Worm (Caenorhabditis elegans) whole organism, L1 larva: ENCODE results near the gene nhr-213.
A peak's percentile ranks its signal among the peaks of the same experiment; 100 is the strongest.

ENCODE experiments used
- C04F5.9 ChIP-seq: sonication (generic microtip); optimal IDR thresholded peaks from 2 replicates; lab custom pipeline; 2016; ENCODE audit warnings: missing genetic modification characterization, missing compliant biosample characterization
- C16A3.4 ChIP-seq: fragments of 150-350 bp; optimal IDR thresholded peaks from 2 replicates; lab custom pipeline; 2014; ENCODE audit warnings: missing biosample characterization, missing genetic modification characterization
- C34B4.2 ChIP-seq: sonication (generic microtip); optimal IDR thresholded peaks from 2 replicates; lab custom pipeline; 2017; ENCODE audit warnings: mild to moderate bottlenecking, missing genetic modification characterization, missing compliant biosample characterization
- ama-1 ChIP-seq: fragments of 150-350 bp; optimal IDR thresholded peaks from 2 replicates; lab custom pipeline; 2014
- blmp-1 ChIP-seq: fragments of 150-350 bp; optimal IDR thresholded peaks from 2 replicates; lab custom pipeline; 2014; ENCODE audit warnings: missing biosample characterization, missing genetic modification characterization
- ceh-63 ChIP-seq: fragments of 200-800 bp; sonication (Bioruptor generic); optimal IDR thresholded peaks from 2 replicates; lab custom pipeline; 2018; ENCODE audit warnings: mild to moderate bottlenecking, missing genetic modification characterization, missing compliant biosample characterization
- ceh-82 ChIP-seq, 3 experiments: fragments of 150-350 bp in 1 of 3; sonication (generic microtip) in 2 of 3; optimal IDR thresholded peaks; 2 replicates each; lab custom pipeline; 2014 to 2017; ENCODE audit warnings: missing biosample characterization in 3 of 3, missing genetic modification characterization in 3 of 3
- ceh-90 ChIP-seq: sonication (generic microtip); optimal IDR thresholded peaks from 2 replicates; lab custom pipeline; 2016; ENCODE audit warnings: missing genetic modification characterization, missing compliant biosample characterization
- ces-1 ChIP-seq: fragments of 150-350 bp; optimal IDR thresholded peaks from 2 replicates; lab custom pipeline; 2014; ENCODE audit warnings: missing biosample characterization, missing genetic modification reagents, missing genetic modification characterization
- elt-2 ChIP-seq: sonication (generic microtip); optimal IDR thresholded peaks from 2 replicates; lab custom pipeline; 2016; ENCODE audit warnings: missing genetic modification characterization, mild to moderate bottlenecking, inconsistent platforms, missing compliant biosample characterization, missing genetic modification reagents
- elt-3 ChIP-seq, 6 experiments: fragments of 150-350 bp in 1 of 6; sonication (generic microtip); optimal IDR thresholded peaks; 2 replicates each; lab custom pipeline; 2017 to 2018; ENCODE audit warnings: missing biosample characterization in 6 of 6, missing genetic modification characterization in 6 of 6, inconsistent platforms in 1 of 6
- ets-5 ChIP-seq: fragments of 200-800 bp; sonication (Bioruptor generic); IDR thresholded peaks from 2 replicates; pipeline ENCODE4 v1.3.6; 2022; ENCODE audit warnings: missing genetic modification characterization, missing compliant biosample characterization
- fkh-10 ChIP-seq: sonication (generic microtip); optimal IDR thresholded peaks from 2 replicates; lab custom pipeline; 2017; ENCODE audit warnings: missing biosample characterization, missing genetic modification reagents, missing genetic modification characterization
- fos-1 ChIP-seq: fragments of 150-350 bp; optimal IDR thresholded peaks from 2 replicates; lab custom pipeline; 2014; ENCODE audit warnings: missing biosample characterization, missing genetic modification characterization
- hlh-17 ChIP-seq: fragments of 200-800 bp; sonication (Bioruptor generic); optimal IDR thresholded peaks from 2 replicates; lab custom pipeline; 2018; ENCODE audit warnings: missing genetic modification characterization, mild to moderate bottlenecking, missing compliant biosample characterization, moderate library complexity, borderline replicate concordance
- irx-1 ChIP-seq: sonication (generic microtip); optimal IDR thresholded peaks from 2 replicates; lab custom pipeline; 2016; ENCODE audit warnings: missing genetic modification characterization, missing compliant biosample characterization
- lin-14 ChIP-seq: fragments of 200-800 bp; sonication (Bioruptor generic); optimal IDR thresholded peaks from 2 replicates; lab custom pipeline; 2018; ENCODE audit warnings: mild to moderate bottlenecking, missing genetic modification characterization, moderate library complexity, missing compliant biosample characterization
- lin-15B ChIP-seq: fragments of 150-350 bp; sonication (generic microtip); optimal IDR thresholded peaks from 3 replicates; lab custom pipeline; 2014; ENCODE audit warnings: missing biosample characterization, missing genetic modification characterization
- lin-35 ChIP-seq, 2 experiments: fragments of 150-350 bp; optimal IDR thresholded peaks; 2 replicates each; lab custom pipeline; 2014; ENCODE audit warnings: missing biosample characterization in 2 of 2, missing genetic modification characterization in 2 of 2, missing genetic modification reagents in 2 of 2
- lin-39 ChIP-seq: fragments of 150-350 bp; optimal IDR thresholded peaks from 2 replicates; lab custom pipeline; 2014; ENCODE audit warnings: missing biosample characterization, missing genetic modification reagents, missing genetic modification characterization
- lir-3 ChIP-seq: sonication (generic microtip); optimal IDR thresholded peaks from 2 replicates; lab custom pipeline; 2016; ENCODE audit warnings: mild to moderate bottlenecking, missing genetic modification characterization, moderate library complexity, missing compliant biosample characterization; ENCODE audit not compliant: poor library complexity
- mab-9 ChIP-seq: fragments of 200-800 bp; sonication (Bioruptor generic); IDR thresholded peaks from 2 replicates; pipeline ENCODE4 v1.3.6; 2022; ENCODE audit warnings: missing genetic modification reagents, missing genetic modification characterization, missing compliant biosample characterization
- mef-2 ChIP-seq: fragments of 150-350 bp; optimal IDR thresholded peaks from 2 replicates; lab custom pipeline; 2014; ENCODE audit warnings: missing biosample characterization, missing genetic modification characterization
- mep-1 ChIP-seq: fragments of 150-350 bp; optimal IDR thresholded peaks from 2 replicates; lab custom pipeline; 2014; ENCODE audit warnings: missing biosample characterization, missing genetic modification characterization
- nhr-19 ChIP-seq: fragments of 200-800 bp; sonication (Bioruptor generic); conservative IDR thresholded peaks from 2 replicates; pipeline ENCODE4 v1.3.6; 2022; ENCODE audit warnings: missing genetic modification characterization, missing compliant biosample characterization
- nhr-28 ChIP-seq: fragments of 150-350 bp; optimal IDR thresholded peaks from 2 replicates; lab custom pipeline; 2014; ENCODE audit warnings: missing biosample characterization, missing genetic modification characterization
- nhr-47 ChIP-seq: sonication (generic microtip); optimal IDR thresholded peaks from 2 replicates; lab custom pipeline; 2016; ENCODE audit warnings: mild to moderate bottlenecking, missing genetic modification characterization, moderate library complexity, missing compliant biosample characterization
- nhr-77 ChIP-seq: fragments of 150-350 bp; optimal IDR thresholded peaks from 2 replicates; lab custom pipeline; 2014; ENCODE audit warnings: missing biosample characterization, missing genetic modification characterization
- nhr-85 ChIP-seq: sonication (generic microtip); peaks from one replicate; lab custom pipeline; 2016; ENCODE audit warnings: missing genetic modification characterization, inconsistent platforms, missing compliant biosample characterization
- nhr-90 ChIP-seq: sonication (generic microtip); optimal IDR thresholded peaks from 2 replicates; lab custom pipeline; 2016; ENCODE audit warnings: mild to moderate bottlenecking, missing genetic modification characterization, missing compliant biosample characterization; ENCODE audit not compliant: poor library complexity
- pag-3 ChIP-seq: sonication (generic microtip); optimal IDR thresholded peaks from 2 replicates; lab custom pipeline; 2017; ENCODE audit warnings: missing genetic modification characterization, mild to moderate bottlenecking, missing compliant biosample characterization, antibody characterized with exemption, borderline replicate concordance; ENCODE audit not compliant: insufficient read depth
- pax-3 ChIP-seq: fragments of 200-800 bp; sonication (Bioruptor generic); optimal IDR thresholded peaks from 2 replicates; lab custom pipeline; 2018; ENCODE audit warnings: mild to moderate bottlenecking, missing genetic modification characterization, moderate library complexity, missing compliant biosample characterization
- pqm-1 ChIP-seq: sonication (generic microtip); optimal IDR thresholded peaks from 3 replicates; lab custom pipeline; 2017; ENCODE audit warnings: missing biosample characterization, missing genetic modification characterization
- skn-1 ChIP-seq: fragments of 150-350 bp; optimal IDR thresholded peaks from 2 replicates; lab custom pipeline; 2014; ENCODE audit warnings: missing biosample characterization, missing genetic modification characterization
- snpc-4 ChIP-seq: fragments of 150-350 bp; optimal IDR thresholded peaks from 2 replicates; lab custom pipeline; 2014; ENCODE audit warnings: missing biosample characterization, missing genetic modification characterization
- sox-4 ChIP-seq: sonication (generic microtip); optimal IDR thresholded peaks from 2 replicates; lab custom pipeline; 2016; ENCODE audit warnings: missing genetic modification characterization, missing compliant biosample characterization
- sptf-1 ChIP-seq: fragments of 150-350 bp; optimal IDR thresholded peaks from 2 replicates; lab custom pipeline; 2014; ENCODE audit warnings: missing biosample characterization, missing genetic modification characterization
- sup-37 ChIP-seq: fragments of 200-800 bp; sonication (Bioruptor generic); optimal IDR thresholded peaks from 2 replicates; lab custom pipeline; 2018; ENCODE audit warnings: mild to moderate bottlenecking, missing genetic modification characterization, missing compliant biosample characterization
- tbx-2 ChIP-seq: sonication (generic microtip); optimal IDR thresholded peaks from 2 replicates; lab custom pipeline; 2016; ENCODE audit warnings: missing genetic modification characterization, missing compliant biosample characterization
- unc-130 ChIP-seq: fragments of 150-350 bp; optimal IDR thresholded peaks from 2 replicates; lab custom pipeline; 2017; ENCODE audit warnings: missing biosample characterization, missing genetic modification characterization, inconsistent platforms
- unc-62 ChIP-seq: fragments of 150-350 bp; optimal IDR thresholded peaks from 2 replicates; lab custom pipeline; 2014; ENCODE audit warnings: missing biosample characterization, missing genetic modification reagents, missing genetic modification characterization
- unc-98 ChIP-seq: fragments of 200-800 bp; sonication (Bioruptor generic); IDR thresholded peaks from 2 replicates; pipeline ENCODE4 v1.3.6; 2022; ENCODE audit warnings: missing genetic modification characterization, missing compliant biosample characterization
- zip-4 ChIP-seq: fragments of 200-800 bp; sonication (Bioruptor generic); optimal IDR thresholded peaks from 2 replicates; lab custom pipeline; 2018; ENCODE audit warnings: mild to moderate bottlenecking, missing genetic modification characterization, moderate library complexity, missing compliant biosample characterization
- ztf-4 ChIP-seq: fragments of 150-350 bp; optimal IDR thresholded peaks from 2 replicates; lab custom pipeline; 2014; ENCODE audit warnings: missing biosample characterization, missing genetic modification characterization

nhr-213 gene

DNA sequence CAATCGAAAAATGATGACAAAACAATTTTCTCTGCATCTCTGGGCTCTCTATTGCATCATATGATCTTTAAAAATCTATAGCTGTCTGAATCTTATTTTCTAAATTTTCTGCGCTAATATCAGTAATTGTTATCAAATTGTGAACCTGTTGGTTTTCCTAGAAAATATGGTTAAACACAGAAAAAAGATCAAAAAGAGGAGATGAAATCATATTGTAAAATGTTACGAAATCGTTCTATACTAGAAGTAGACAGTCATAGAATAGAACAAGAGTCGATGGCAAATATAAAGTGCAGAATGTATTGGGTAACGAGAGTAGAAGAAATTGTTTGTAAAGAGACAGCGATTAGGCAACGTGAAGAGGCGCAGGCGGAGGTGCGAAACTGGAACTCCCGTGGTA is 15.9 kb downstream of the nhr-213 start (continued):
- TF ChIP-seq C16A3.4 (tag; lab: Kevin White, UChicago) (peak; percentile 54), C34B4.2 (no peak), lin-14 (peak; percentile 73), C04F5.9 (tag; lab: Kevin White, UChicago) (no peak), ama-1 (lab: Kevin White, UChicago) (no peak), pax-3 (tag; lab: Kevin White, UChicago) (no peak), sptf-1 (tag; lab: Kevin White, UChicago) (no peak), unc-130 (no peak)

DNA sequence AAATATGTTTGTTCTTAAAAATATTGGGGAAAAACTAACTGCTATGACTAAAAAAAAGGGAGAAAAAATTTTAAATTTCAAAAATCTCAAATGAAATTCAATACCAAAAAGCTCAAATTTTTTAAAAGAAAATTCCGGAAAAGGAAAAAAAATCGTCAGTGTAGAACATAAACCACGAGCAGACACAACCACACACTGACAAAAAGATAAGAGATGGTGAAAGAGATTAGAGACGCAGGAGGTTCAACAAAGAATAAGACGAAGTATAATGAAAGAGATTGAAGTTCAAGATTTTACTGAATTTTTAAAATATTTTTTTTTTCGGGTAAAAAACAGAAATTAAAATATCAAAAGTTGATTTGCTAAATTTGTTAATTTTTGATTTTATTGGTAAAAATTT is 16.5 kb downstream of the nhr-213 start:
- TF ChIP-seq mep-1 (tag; lab: Kevin White, UChicago) (no peak), ceh-63 (GFP tag; lab: Kevin White, UChicago) (no peak), zip-4 (GFP tag; lab: Kevin White, UChicago) (no peak), nhr-28 (tag; lab: Kevin White, UChicago) (no peak), elt-2 (tag; lab: Kevin White, UChicago) (peak; percentile 39), lin-35 (GFP tag; optimal IDR thresholded peaks at IDR 0.05; lab: Kevin White, UChicago) (peak in 1 of 2 experiments; percentile 9), fkh-10 (GFP tag; lab: Kevin White, UChicago) (no peak), pag-3 (no peak), pqm-1 (no peak), elt-3 (tag; optimal IDR thresholded peaks at IDR 0.05; lab: Kevin White, UChicago) (no peak)

DNA sequence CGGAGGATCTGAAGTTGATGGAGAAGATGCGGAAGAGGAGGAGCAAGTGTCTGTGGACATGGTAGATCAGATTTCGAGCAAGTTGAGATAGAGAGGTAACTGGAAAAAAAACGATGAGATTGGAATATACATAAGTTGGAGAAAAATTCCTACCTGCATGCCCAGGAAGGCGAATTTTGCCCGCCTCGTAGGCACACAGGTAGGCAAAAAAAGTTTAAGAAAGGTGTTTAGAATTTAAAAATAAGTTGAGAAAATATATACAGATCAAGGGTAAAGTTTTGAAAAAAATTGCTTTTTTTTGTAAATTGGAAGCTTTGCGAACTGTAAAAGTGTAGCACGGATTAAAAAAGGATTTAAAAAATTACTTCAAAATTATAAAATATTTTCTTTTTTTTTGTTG is 17.1 kb downstream of the nhr-213 start, which contains the start of gene nhr-84:
nhr-84 (minus strand) TSS at position 101 of the 400 bp plus-strand sequence.
- TF ChIP-seq skn-1 (tag; lab: Kevin White, UChicago) (no peak), lir-3 (tag; lab: Kevin White, UChicago) (no peak), hlh-17 (GFP tag; lab: Kevin White, UChicago) (no peak)

DNA sequence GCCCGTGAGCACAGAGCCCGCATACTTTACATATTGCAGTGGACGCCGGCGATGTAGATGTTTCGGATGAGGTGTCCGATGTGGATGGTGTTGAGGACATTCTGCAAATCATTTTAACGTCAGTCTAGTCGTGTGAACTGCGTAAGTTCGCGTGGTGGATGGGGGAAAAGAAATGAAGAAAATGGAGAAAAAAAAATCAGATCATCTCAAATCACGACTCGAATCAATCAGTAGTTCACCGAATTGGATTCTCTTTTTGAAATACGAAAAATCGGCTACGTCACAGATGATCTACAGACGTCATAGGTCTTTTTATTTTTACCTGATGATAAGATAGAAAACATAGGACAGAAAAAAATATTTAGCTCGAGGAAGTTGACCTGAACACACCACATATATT is 20.3 kb downstream of the nhr-213 start, which contains the start of gene nhr-102:
nhr-102 (minus strand) TSS at position 101 of the 400 bp plus-strand sequence.
- no peak for TF ChIP-seq tbx-2 (tag; lab: Kevin White, UChicago)

DNA sequence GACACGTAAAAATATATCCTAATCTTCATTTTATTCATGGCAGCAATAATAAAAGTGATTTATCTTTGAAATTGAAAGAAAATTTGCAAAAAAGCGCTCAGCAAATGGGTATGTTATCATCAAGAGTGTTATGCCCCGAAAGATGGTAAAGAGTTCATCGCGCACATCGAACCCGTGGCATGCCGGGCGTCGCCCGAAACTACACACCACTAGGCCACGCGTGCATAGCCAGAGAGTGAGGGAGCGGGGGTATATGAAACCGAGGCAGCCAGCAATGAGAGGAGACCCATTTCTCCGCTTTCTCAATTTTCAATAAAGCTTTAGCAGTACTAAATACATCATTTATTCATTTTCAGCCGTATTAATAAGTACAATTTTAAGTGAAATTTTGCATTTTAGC is 22.8 kb downstream of the nhr-213 start:
- TF ChIP-seq mab-9 (GFP tag; lab: Robert Waterston, UW) (peak; percentile 42; the same call in 1 of the 2 replicates), fos-1 (tag; lab: Kevin White, UChicago) (peak; percentile 48), mef-2 (tag; lab: Kevin White, UChicago) (no peak), tbx-2 (tag; lab: Kevin White, UChicago) (peak; percentile 56), lin-14 (no peak), unc-98 (no peak), ceh-82 (tag; optimal IDR thresholded peaks at IDR 0.05; lab: Kevin White, UChicago) (peak; percentile 22 to 85 (median 71)), sox-4 (peak; percentile 24), nhr-47 (peak; percentile 81), ces-1 (GFP tag; lab: Kevin White, UChicago) (no peak), ceh-90 (tag; lab: Kevin White, UChicago) (no peak), irx-1 (tag; lab: Kevin White, UChicago) (peak; percentile 41), lir-3 (tag; lab: Kevin White, UChicago) (peak; percentile 8), pag-3 (no peak), lin-39 (tag; lab: Kevin White, UChicago) (no peak), blmp-1 (tag; lab: Kevin White, UChicago) (no peak), sup-37 (GFP tag; lab: Kevin White, UChicago) (peak; percentile 22), nhr-90 (tag; lab: Kevin White, UChicago) (peak; percentile 76), ama-1 (lab: Kevin White, UChicago) (no peak), sptf-1 (tag; lab: Kevin White, UChicago) (no peak), unc-62 (GFP tag; lab: Kevin White, UChicago) (no peak), ztf-4 (tag; lab: Kevin White, UChicago) (peak; percentile 8), snpc-4 (tag; lab: Kevin White, UChicago) (peak; percentile 66), lin-15B (tag; lab: Kevin White, UChicago) (no peak), hlh-17 (GFP tag; lab: Kevin White, UChicago) (no peak), nhr-85 (tag; lab: Kevin White, UChicago) (peak; percentile 79), ets-5 (GFP tag; lab: Robert Waterston, UW) (no peak), unc-130 (peak; percentile 35), nhr-77 (tag; lab: Kevin White, UChicago) (peak; percentile 53), nhr-19 (GFP tag; lab: Robert Waterston, UW) (peak; percentile 66)
